Worm (Caenorhabditis elegans): Measurements from ENCODE around the gene ttc-17.
A peak's percentile ranks its signal among the peaks of the same experiment; 100 is the strongest.

Gene ttc-17

ce11 chrV:8964055-8964758 lies 7.4 kb downstream of the ttc-17 start, which contains the start of gene nhr-44:
Gene nhr-44 (minus strand): TSS chrV:8964105.
- TF ChIP-seq sma-9 (GFP tag; optimal IDR thresholded peaks at IDR 0.05) (peak; percentile 15), sma-9 (tag; optimal IDR thresholded peaks at IDR 0.05) (no peak), nhr-25 (tag; optimal IDR thresholded peaks at IDR 0.05) (peak; percentile 43), unc-39 (tag; optimal IDR thresholded peaks at IDR 0.05) (no peak), lsy-2 (tag; optimal IDR thresholded peaks at IDR 0.05) (peak in 1 of 2 experiments; percentile 4), mbf-1 (tag; optimal IDR thresholded peaks at IDR 0.05) (no peak), nhr-12 (tag; optimal IDR thresholded peaks at IDR 0.05) (no peak), dmd-4 (tag; optimal IDR thresholded peaks at IDR 0.05) (no peak), fos-1 (tag; optimal IDR thresholded peaks at IDR 0.05) (peak; percentile 14), nhr-23 (tag; optimal IDR thresholded peaks at IDR 0.05) (no peak), nhr-129 (tag; optimal IDR thresholded peaks at IDR 0.05) (peak; percentile 23)

- no peak for TF ChIP-seq nhr-6 (tag; optimal IDR thresholded peaks at IDR 0.05)
- no peak for TF ChIP-seq sma-9 (GFP tag; optimal IDR thresholded peaks at IDR 0.05)
- no peak for TF ChIP-seq sma-9 (tag; optimal IDR thresholded peaks at IDR 0.05)
- TF ChIP-seq elt-3 (tag; optimal IDR thresholded peaks at IDR 0.05): no peak
- no peak for TF ChIP-seq peb-1 (tag; optimal IDR thresholded peaks at IDR 0.05)
- no peak for TF ChIP-seq lin-13 (GFP tag; optimal IDR thresholded peaks at IDR 0.05)
Measured at ce11 chrV:8966086-8966485, 9.2 kb downstream of the ttc-17 start, which contains the start of gene nhr-219. Gene nhr-219 (minus strand): TSS chrV:8966186.

ce11 chrV:8972271-8972670 lies 15.4 kb downstream of the ttc-17 start, which contains the start of gene nhr-195:
Gene nhr-195 (minus strand): TSS chrV:8972371.
- TF ChIP-seq lin-13 (GFP tag; optimal IDR thresholded peaks at IDR 0.05): no peak
- no peak for TF ChIP-seq ztf-11 (tag; optimal IDR thresholded peaks at IDR 0.05)
- TF ChIP-seq unc-39 (tag; optimal IDR thresholded peaks at IDR 0.05): no peak
- TF ChIP-seq skn-1 (tag; optimal IDR thresholded peaks at IDR 0.05): no peak
- no peak for TF ChIP-seq ztf-4 (tag; optimal IDR thresholded peaks at IDR 0.05)
- no peak for TF ChIP-seq elt-1 (tag; optimal IDR thresholded peaks at IDR 0.05)
- TF ChIP-seq nhr-11 (tag; optimal IDR thresholded peaks at IDR 0.05): no peak

- peak; percentile 78 for TF ChIP-seq fos-1 (tag; optimal IDR thresholded peaks at IDR 0.05)
- TF ChIP-seq alr-1 (tag; optimal IDR thresholded peaks at IDR 0.05): no peak
- peak; percentile 27 for TF ChIP-seq crh-2 (tag; optimal IDR thresholded peaks at IDR 0.05)
Measured at ce11 chrV:8974889-8975422, 18.1 kb downstream of the ttc-17 start, which contains the start of gene nhr-143. Gene nhr-143 (minus strand): TSS chrV:8974939.

ce11 chrV:8977895-8978294 lies 21.1 kb downstream of the ttc-17 start:
- TF ChIP-seq C34F6.9 (tag; optimal IDR thresholded peaks at IDR 0.05) (no peak), ceh-16 (tag; optimal IDR thresholded peaks at IDR 0.05) (no peak), nhr-77 (tag; optimal IDR thresholded peaks at IDR 0.05) (no peak), lsy-2 (tag; optimal IDR thresholded peaks at IDR 0.05) (no peak), sma-9 (GFP tag; optimal IDR thresholded peaks at IDR 0.05) (no peak), sma-9 (tag; optimal IDR thresholded peaks at IDR 0.05) (no peak), mbf-1 (tag; optimal IDR thresholded peaks at IDR 0.05) (no peak), ama-1 (optimal IDR thresholded peaks at IDR 0.05) (no peak), zag-1 (tag; optimal IDR thresholded peaks at IDR 0.05) (no peak), ztf-4 (tag; optimal IDR thresholded peaks at IDR 0.05) (no peak), R02D3.7 (tag; optimal IDR thresholded peaks at IDR 0.05) (no peak)

ce11 chrV:8980845-8981244 lies 24.0 kb downstream of the ttc-17 start, which contains the start of gene str-84:
Gene str-84 (minus strand): TSS chrV:8980945.
- no peak for TF ChIP-seq mdl-1 (tag; optimal IDR thresholded peaks at IDR 0.05)
- TF ChIP-seq nhr-10 (tag; optimal IDR thresholded peaks at IDR 0.05): no peak
- no peak for TF ChIP-seq ceh-82 (tag; optimal IDR thresholded peaks at IDR 0.05)
- TF ChIP-seq C34F6.9 (tag; optimal IDR thresholded peaks at IDR 0.05): no peak

Measured in whole organism, L2 larva.